Worm (Caenorhabditis elegans): ENCODE data around the gene wrt-5.

DNA sequence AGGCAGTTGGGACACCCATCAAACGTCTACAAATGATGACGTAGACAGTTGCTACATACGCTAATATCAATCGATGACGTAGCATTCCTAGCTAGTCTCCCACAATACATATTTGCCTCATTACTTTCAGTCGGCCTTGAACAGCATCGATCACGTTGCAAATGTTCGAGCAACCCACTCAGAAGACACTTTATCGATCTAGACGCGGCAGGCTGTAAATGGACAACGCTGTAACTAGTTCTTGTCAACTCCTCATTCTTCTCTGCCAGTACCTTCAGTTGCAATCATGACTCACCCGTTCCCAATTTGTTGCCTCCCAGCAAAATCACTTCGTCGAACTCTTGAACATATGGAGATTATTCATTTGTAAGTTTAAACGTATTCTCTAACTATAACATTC, 20.6 kb upstream of the wrt-5 start, which contains the start of gene pqn-75:
- TF ChIP-seq elt-3 (tag; optimal IDR thresholded peaks at IDR 0.05) (no peak), ces-1 (GFP tag; optimal IDR thresholded peaks at IDR 0.05) (no peak), pha-4 (tag; optimal IDR thresholded peaks at IDR 0.05) (no peak), ceh-39 (tag; optimal IDR thresholded peaks at IDR 0.05) (no peak)

All from whole organism, mixed stage, embryonic.